Worm (Caenorhabditis elegans): ENCODE data around the gene EGAP5.1.

- TF ChIP-seq pha-4 (tag; optimal IDR thresholded peaks at IDR 0.05) (no peak), ceh-30 (tag; optimal IDR thresholded peaks at IDR 0.05) (no peak)
Measured at ce11 chrX:5119686-5120085, 43.2 kb upstream of the EGAP5.1 start.
